Worm (Caenorhabditis elegans) whole organism, L2 larva: ENCODE data around the gene neg-1.

Experiments used
- ZK546.5 ChIP-seq: sonication (generic microtip); optimal IDR thresholded peaks from 2 replicates; lab custom pipeline; 2017; ENCODE audit warnings: missing biosample characterization, missing genetic modification characterization
- blmp-1 ChIP-seq: sonication (generic microtip); optimal IDR thresholded peaks from 2 replicates; lab custom pipeline; 2017; ENCODE audit warnings: missing genetic modification characterization, mild to moderate bottlenecking, missing compliant biosample characterization, antibody characterized with exemption, moderate library complexity; ENCODE audit not compliant: insufficient read depth
- ceh-16 ChIP-seq: fragments of 150-350 bp; optimal IDR thresholded peaks from 2 replicates; lab custom pipeline; 2014; ENCODE audit warnings: missing biosample characterization, missing genetic modification characterization
- egl-27 ChIP-seq: sonication (generic microtip); optimal IDR thresholded peaks from 3 replicates; lab custom pipeline; 2017; ENCODE audit warnings: missing biosample characterization, missing genetic modification reagents, missing genetic modification characterization
- elt-1 ChIP-seq: fragments of 150-350 bp; optimal IDR thresholded peaks from 2 replicates; lab custom pipeline; 2014; ENCODE audit warnings: missing biosample characterization, missing genetic modification characterization
- lin-11 ChIP-seq: fragments of 150-350 bp; sonication (generic microtip); optimal IDR thresholded peaks from 2 replicates; lab custom pipeline; 2014; ENCODE audit warnings: missing biosample characterization, missing genetic modification characterization, inconsistent platforms, mixed read lengths
- lin-13 ChIP-seq: fragments of 150-350 bp; optimal IDR thresholded peaks from 2 replicates; lab custom pipeline; 2014; ENCODE audit warnings: missing biosample characterization, missing genetic modification reagents, missing genetic modification characterization
- nhr-11 ChIP-seq: fragments of 150-350 bp; optimal IDR thresholded peaks from 2 replicates; lab custom pipeline; 2014; ENCODE audit warnings: missing biosample characterization, missing genetic modification characterization
- nhr-77 ChIP-seq: fragments of 150-350 bp; optimal IDR thresholded peaks from 2 replicates; lab custom pipeline; 2014; ENCODE audit warnings: missing biosample characterization, missing genetic modification characterization
- zag-1 ChIP-seq: fragments of 150-350 bp; optimal IDR thresholded peaks from 2 replicates; lab custom pipeline; 2014; ENCODE audit warnings: missing biosample characterization, missing genetic modification characterization
- ztf-4 ChIP-seq: fragments of 150-350 bp; optimal IDR thresholded peaks from 2 replicates; lab custom pipeline; 2014; ENCODE audit warnings: missing biosample characterization, missing genetic modification characterization

DNA sequence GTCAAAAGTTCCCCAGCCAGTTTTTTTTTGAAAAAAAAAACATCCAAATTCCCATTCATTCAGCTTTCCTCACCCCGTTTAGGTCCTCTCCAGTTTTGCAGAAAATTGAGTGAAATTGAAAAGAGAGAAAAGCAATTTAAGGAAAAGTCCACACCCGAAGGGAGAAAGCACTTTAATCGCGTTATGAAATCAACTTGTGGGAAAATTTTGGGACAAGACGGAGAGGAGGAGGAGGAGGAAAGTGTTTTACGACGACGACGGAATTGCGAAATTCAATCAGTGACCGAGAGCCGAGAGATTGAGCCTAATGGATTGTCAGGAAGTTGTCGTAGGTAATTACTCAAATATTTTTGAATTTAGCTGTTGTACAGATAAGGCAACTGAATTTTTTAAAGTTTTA is 17.3 kb downstream of the neg-1 start:
- TF ChIP-seq lin-13 (GFP tag; lab: Kevin White, UChicago) (no peak), egl-27 (peak; percentile 12), zag-1 (tag; lab: Kevin White, UChicago) (no peak), blmp-1 (tag; lab: Kevin White, UChicago) (no peak), nhr-77 (no peak), nhr-11 (no peak), ceh-16 (tag; lab: Kevin White, UChicago) (no peak), ztf-4 (tag; lab: Kevin White, UChicago) (no peak), ZK546.5 (tag; lab: Kevin White, UChicago) (no peak), elt-1 (tag; lab: Kevin White, UChicago) (no peak), lin-11 (tag; lab: Kevin White, UChicago) (no peak)
